Worm (Caenorhabditis elegans) whole organism, mixed stage, embryonic: ENCODE measurements around the gene C04C11.25.

Experiments used
- M03D4.4 ChIP-seq: sonication (generic microtip); optimal IDR thresholded peaks from 2 replicates; lab custom pipeline; 2017; ENCODE audit warnings: mild to moderate bottlenecking, missing genetic modification characterization, missing compliant biosample characterization
- bed-3 ChIP-seq: fragments of 200-800 bp; sonication (Bioruptor generic); optimal IDR thresholded peaks from 3 replicates; lab custom pipeline; 2018; ENCODE audit warnings: mild to moderate bottlenecking, missing genetic modification characterization, moderate library complexity, missing compliant biosample characterization
- blmp-1 ChIP-seq: fragments of 150-350 bp; optimal IDR thresholded peaks from 2 replicates; lab custom pipeline; 2014; ENCODE audit warnings: missing biosample characterization, missing genetic modification characterization
- ceh-39 ChIP-seq: fragments of 150-350 bp; optimal IDR thresholded peaks from 2 replicates; lab custom pipeline; 2014; ENCODE audit warnings: missing biosample characterization, missing genetic modification characterization
- ceh-43 ChIP-seq: fragments of 200-800 bp; sonication (Bioruptor generic); optimal IDR thresholded peaks from 2 replicates; lab custom pipeline; 2018; ENCODE audit warnings: mild to moderate bottlenecking, missing genetic modification characterization, moderate library complexity, missing compliant biosample characterization
- ceh-83 ChIP-seq: fragments of 200-800 bp; sonication (Bioruptor generic); optimal IDR thresholded peaks from 2 replicates; lab custom pipeline; 2018; ENCODE audit warnings: mild to moderate bottlenecking, missing genetic modification characterization, missing compliant biosample characterization
- ces-1 ChIP-seq: fragments of 150-350 bp; optimal IDR thresholded peaks from 2 replicates; lab custom pipeline; 2014; ENCODE audit warnings: missing biosample characterization, missing genetic modification reagents, missing genetic modification characterization
- cnd-1 ChIP-seq: fragments of 200-800 bp; sonication (Bioruptor generic); optimal IDR thresholded peaks from 2 replicates; lab custom pipeline; 2018; ENCODE audit warnings: mild to moderate bottlenecking, missing genetic modification characterization, missing compliant biosample characterization
- drap-1 ChIP-seq: fragments of 200-800 bp; sonication (Bioruptor generic); optimal IDR thresholded peaks from 3 replicates; lab custom pipeline; 2018; ENCODE audit warnings: mild to moderate bottlenecking, missing genetic modification characterization, missing compliant biosample characterization
- elt-1 ChIP-seq: sonication (generic microtip); optimal IDR thresholded peaks from 2 replicates; lab custom pipeline; 2017; ENCODE audit warnings: missing genetic modification characterization, mild to moderate bottlenecking, missing compliant biosample characterization, antibody characterized with exemption, moderate library complexity, borderline replicate concordance; ENCODE audit not compliant: insufficient read depth
- elt-3 ChIP-seq: fragments of 150-350 bp; optimal IDR thresholded peaks from 2 replicates; lab custom pipeline; 2014; ENCODE audit warnings: missing biosample characterization, missing genetic modification characterization
- flh-1 ChIP-seq: fragments of 200-800 bp; sonication (Bioruptor generic); optimal IDR thresholded peaks from 2 replicates; lab custom pipeline; 2018; ENCODE audit warnings: mild to moderate bottlenecking, missing genetic modification characterization, moderate library complexity, missing compliant biosample characterization
- ham-2 ChIP-seq: fragments of 200-800 bp; sonication (Bioruptor generic); optimal IDR thresholded peaks from 2 replicates; lab custom pipeline; 2018; ENCODE audit warnings: mild to moderate bottlenecking, missing genetic modification characterization, missing compliant biosample characterization
- hlh-1 ChIP-seq: fragments of 150-350 bp; optimal IDR thresholded peaks from 2 replicates; lab custom pipeline; 2014; ENCODE audit warnings: missing biosample characterization, missing genetic modification reagents, missing genetic modification characterization
- lin-13 ChIP-seq: fragments of 150-350 bp; optimal IDR thresholded peaks from 2 replicates; lab custom pipeline; 2014; ENCODE audit warnings: missing biosample characterization, missing genetic modification characterization
- lin-32 ChIP-seq: fragments of 200-800 bp; sonication (Bioruptor generic); optimal IDR thresholded peaks from 2 replicates; lab custom pipeline; 2018; ENCODE audit warnings: mild to moderate bottlenecking, missing genetic modification characterization, missing compliant biosample characterization
- lsy-2 ChIP-seq: fragments of 150-350 bp; optimal IDR thresholded peaks from 2 replicates; lab custom pipeline; 2014; ENCODE audit warnings: missing biosample characterization, missing genetic modification characterization
- mab-5 ChIP-seq: fragments of 150-350 bp; optimal IDR thresholded peaks from 2 replicates; lab custom pipeline; 2014; ENCODE audit warnings: missing biosample characterization, missing genetic modification characterization
- mep-1 ChIP-seq: fragments of 150-350 bp; optimal IDR thresholded peaks from 2 replicates; lab custom pipeline; 2017; ENCODE audit warnings: missing biosample characterization, missing genetic modification reagents, missing genetic modification characterization, inconsistent platforms
- mls-2 ChIP-seq: sonication (generic microtip); optimal IDR thresholded peaks from 2 replicates; lab custom pipeline; 2016; ENCODE audit warnings: mild to moderate bottlenecking, missing genetic modification characterization, moderate library complexity, missing compliant biosample characterization
- nhr-12 ChIP-seq: fragments of 150-350 bp; optimal IDR thresholded peaks from 2 replicates; lab custom pipeline; 2014; ENCODE audit warnings: missing biosample characterization, missing genetic modification characterization
- nhr-2 ChIP-seq: fragments of 150-350 bp; optimal IDR thresholded peaks from 2 replicates; lab custom pipeline; 2014; ENCODE audit warnings: missing biosample characterization, missing genetic modification characterization
- nhr-237 ChIP-seq: fragments of 150-350 bp; optimal IDR thresholded peaks from 2 replicates; lab custom pipeline; 2014; ENCODE audit warnings: missing biosample characterization, missing genetic modification characterization
- nhr-28 ChIP-seq: fragments of 150-350 bp; optimal IDR thresholded peaks from 2 replicates; lab custom pipeline; 2014; ENCODE audit warnings: missing biosample characterization, missing genetic modification characterization
- nhr-76 ChIP-seq: sonication (generic microtip); optimal IDR thresholded peaks from 2 replicates; lab custom pipeline; 2017; ENCODE audit warnings: missing biosample characterization, missing genetic modification characterization
- pha-4 ChIP-seq: fragments of 150-350 bp; optimal IDR thresholded peaks from 2 replicates; lab custom pipeline; 2018; ENCODE audit warnings: missing biosample characterization, missing genetic modification reagents, missing genetic modification characterization
- sem-2 ChIP-seq: fragments of 200-800 bp; sonication (Bioruptor generic); optimal IDR thresholded peaks from 2 replicates; lab custom pipeline; 2018; ENCODE audit warnings: mild to moderate bottlenecking, missing genetic modification characterization, missing compliant biosample characterization
- snpc-4 ChIP-seq: fragments of 150-350 bp; optimal IDR thresholded peaks from 2 replicates; lab custom pipeline; 2014; ENCODE audit warnings: missing biosample characterization, missing genetic modification characterization
- sptf-1 ChIP-seq: sonication (generic microtip); optimal IDR thresholded peaks from 2 replicates; lab custom pipeline; 2017; ENCODE audit warnings: mild to moderate bottlenecking, missing genetic modification characterization, moderate library complexity, missing compliant biosample characterization
- tbx-8 ChIP-seq: fragments of 200-800 bp; sonication (Bioruptor generic); optimal IDR thresholded peaks from 2 replicates; lab custom pipeline; 2018; ENCODE audit warnings: mild to moderate bottlenecking, missing genetic modification characterization, moderate library complexity, missing compliant biosample characterization
- unc-120 ChIP-seq: sonication (generic microtip); optimal IDR thresholded peaks from 2 replicates; lab custom pipeline; 2017; ENCODE audit warnings: missing genetic modification characterization, missing compliant biosample characterization; ENCODE audit not compliant: poor library complexity, severe bottlenecking
- unc-39 ChIP-seq: fragments of 150-350 bp; optimal IDR thresholded peaks from 2 replicates; lab custom pipeline; 2014; ENCODE audit warnings: missing biosample characterization, missing genetic modification characterization
- unc-62 ChIP-seq: fragments of 150-350 bp; optimal IDR thresholded peaks from 2 replicates; lab custom pipeline; 2014; ENCODE audit warnings: missing biosample characterization, missing genetic modification reagents, missing genetic modification characterization
- zip-8 ChIP-seq: fragments of 150-350 bp; optimal IDR thresholded peaks from 2 replicates; lab custom pipeline; 2014; ENCODE audit warnings: missing biosample characterization, missing genetic modification characterization
- ztf-11 ChIP-seq: fragments of 150-350 bp; optimal IDR thresholded peaks from 2 replicates; lab custom pipeline; 2014; ENCODE audit warnings: missing biosample characterization, missing genetic modification characterization

Gene C04C11.25

DNA sequence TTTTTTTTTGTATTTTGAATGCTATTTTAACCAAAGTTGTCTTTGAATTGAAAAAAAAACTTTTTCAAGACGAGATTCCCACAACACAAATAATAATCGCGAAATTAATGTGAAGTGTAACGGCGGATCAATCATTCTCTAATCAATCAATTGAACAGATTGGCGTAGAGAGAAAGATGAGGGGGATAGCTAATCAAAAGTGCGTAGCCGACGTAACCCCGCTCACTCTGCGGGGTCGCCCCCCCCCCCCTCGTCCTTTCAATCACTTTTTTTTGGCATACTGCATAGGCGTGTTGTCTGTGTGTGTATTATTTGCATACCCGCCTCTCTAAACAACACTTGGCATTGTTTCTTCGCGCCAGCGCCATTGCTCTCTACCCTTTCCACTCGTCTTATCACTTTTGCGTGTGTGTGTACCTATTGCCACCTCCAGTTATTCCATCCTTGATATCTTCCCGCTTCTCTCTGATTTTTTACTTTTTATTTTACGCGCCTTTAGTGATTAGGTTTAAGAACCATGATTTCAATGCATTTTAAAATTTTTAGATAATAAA lies 9.2 kb upstream of the C04C11.25 start:
- no peak for TF ChIP-seq ztf-11 (tag; lab: Kevin White, UChicago)
- TF ChIP-seq nhr-76 (tag; lab: Kevin White, UChicago) = no peak
- TF ChIP-seq M03D4.4 (tag; lab: Kevin White, UChicago) = peak; percentile 15
- TF ChIP-seq ham-2 (GFP tag; lab: Kevin White, UChicago) = peak; percentile 29
- TF ChIP-seq sptf-1 (tag; lab: Kevin White, UChicago) = no peak
- peak; percentile 35 for TF ChIP-seq unc-62 (GFP tag; lab: Kevin White, UChicago)
- peak; percentile 16 for TF ChIP-seq unc-120
- TF ChIP-seq elt-1 (tag; lab: Kevin White, UChicago) = no peak

- TF ChIP-seq unc-62 (GFP tag; lab: Kevin White, UChicago) = no peak
- TF ChIP-seq mep-1 (tag; lab: Kevin White, UChicago) = no peak
- no peak for TF ChIP-seq M03D4.4 (tag; lab: Kevin White, UChicago)
- TF ChIP-seq lsy-2 (tag; lab: Kevin White, UChicago) = no peak
- TF ChIP-seq pha-4 (tag; lab: Kevin White, UChicago) = no peak
- no peak for TF ChIP-seq blmp-1 (tag; lab: Kevin White, UChicago)
- no peak for TF ChIP-seq lin-32
- no peak for TF ChIP-seq ceh-39 (tag; lab: Kevin White, UChicago)
Observed at ce11 chrX:14020290-14020689, 5.0 kb upstream of the C04C11.25 start, which contains the start of gene C04C11.1. Gene C04C11.1 (plus strand): TSS chrX:14020590.

DNA sequence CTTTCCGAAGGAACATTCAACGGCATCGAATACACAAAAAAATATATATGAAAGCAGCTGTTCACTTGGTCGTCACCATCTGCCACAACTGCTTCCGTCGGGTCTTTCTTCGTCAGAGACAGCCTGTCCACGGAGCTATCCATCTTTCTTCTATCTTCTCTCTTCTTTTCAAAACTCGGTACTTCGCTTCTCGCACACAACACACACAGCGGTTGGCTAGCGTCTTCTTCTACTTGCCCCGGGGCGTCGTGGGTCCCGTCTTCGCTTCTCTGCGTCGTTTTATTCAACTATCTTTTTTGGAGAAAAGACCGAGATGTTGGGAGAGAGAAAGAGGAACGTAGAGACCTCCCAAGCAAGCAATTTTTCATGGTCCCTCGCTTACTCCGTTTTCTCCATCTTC lies 1.4 kb upstream of the C04C11.25 start:
- TF ChIP-seq lin-32 = peak; percentile 50
- TF ChIP-seq unc-39 (tag; lab: Kevin White, UChicago) = no peak
- no peak for TF ChIP-seq bed-3 (GFP tag; lab: Kevin White, UChicago)
- no peak for TF ChIP-seq sem-2 (GFP tag; lab: Kevin White, UChicago)
- peak; percentile 35 for TF ChIP-seq mls-2 (tag; lab: Kevin White, UChicago)
- no peak for TF ChIP-seq mep-1 (tag; lab: Kevin White, UChicago)
- peak; percentile 81 for TF ChIP-seq unc-120
- TF ChIP-seq nhr-237 (tag; lab: Kevin White, UChicago) = no peak
- TF ChIP-seq lsy-2 (tag; lab: Kevin White, UChicago) = peak; percentile 18
- TF ChIP-seq ham-2 (GFP tag; lab: Kevin White, UChicago) = no peak
- TF ChIP-seq nhr-76 (tag; lab: Kevin White, UChicago) = no peak
- peak; percentile 96 for TF ChIP-seq unc-62 (GFP tag; lab: Kevin White, UChicago)
- no peak for TF ChIP-seq nhr-12 (tag; lab: Kevin White, UChicago)
- TF ChIP-seq snpc-4 = no peak
- TF ChIP-seq ztf-11 (tag; lab: Kevin White, UChicago) = peak; percentile 38
- TF ChIP-seq ceh-83 (GFP tag; lab: Kevin White, UChicago) = no peak
- no peak for TF ChIP-seq elt-1 (tag; lab: Kevin White, UChicago)
- TF ChIP-seq M03D4.4 (tag; lab: Kevin White, UChicago) = peak; percentile 3
- no peak for TF ChIP-seq elt-3
- no peak for TF ChIP-seq nhr-2 (tag; lab: Kevin White, UChicago)
- TF ChIP-seq cnd-1 (tag; lab: Kevin White, UChicago) = peak; percentile 91
- TF ChIP-seq drap-1 = no peak
- no peak for TF ChIP-seq lin-13
- no peak for TF ChIP-seq pha-4 (tag; lab: Kevin White, UChicago)
- TF ChIP-seq tbx-8 (GFP tag; lab: Kevin White, UChicago) = no peak
- no peak for TF ChIP-seq ceh-43 (GFP tag; lab: Kevin White, UChicago)
- TF ChIP-seq sptf-1 (tag; lab: Kevin White, UChicago) = no peak
- TF ChIP-seq flh-1 (GFP tag; lab: Kevin White, UChicago) = no peak
- no peak for TF ChIP-seq ceh-39 (tag; lab: Kevin White, UChicago)
- no peak for TF ChIP-seq nhr-28 (tag; lab: Kevin White, UChicago)
- TF ChIP-seq ces-1 (GFP tag; lab: Kevin White, UChicago) = peak; percentile 87
- TF ChIP-seq blmp-1 (tag; lab: Kevin White, UChicago) = no peak
- no peak for TF ChIP-seq mab-5 (tag; lab: Kevin White, UChicago)
- TF ChIP-seq hlh-1 = peak; percentile 99
- TF ChIP-seq zip-8 (tag; lab: Kevin White, UChicago) = no peak
